Worm (Caenorhabditis elegans): Measurements from ENCODE around the gene F17C11.2.

- no peak for TF ChIP-seq dao-5 (tag; optimal IDR thresholded peaks at IDR 0.05)
- no peak for TF ChIP-seq him-1 (tag; optimal IDR thresholded peaks at IDR 0.05)
Observed at ce11 chrV:10981113-10981512, 33.1 kb downstream of the F17C11.2 start, which contains the start of gene fig-1.
